Worm (Caenorhabditis elegans) whole organism, midembryonic: ENCODE data around the gene sre-29.

Experiments used
- cog-1 ChIP-seq: sonication (generic microtip); optimal IDR thresholded peaks from 2 replicates; lab custom pipeline; 2016; ENCODE audit warnings: missing genetic modification characterization, missing compliant biosample characterization
- med-1 ChIP-seq: sonication (generic microtip); optimal IDR thresholded peaks from 2 replicates; lab custom pipeline; 2017; ENCODE audit warnings: missing genetic modification characterization, mild to moderate bottlenecking, missing compliant biosample characterization, antibody characterized with exemption, missing genetic modification reagents; ENCODE audit not compliant: insufficient read depth
- ref-1 ChIP-seq: fragments of 200-800 bp; sonication (Bioruptor generic); conservative IDR thresholded peaks from 2 replicates; pipeline ENCODE4 v1.3.6; 2022; ENCODE audit warnings: missing genetic modification reagents, missing genetic modification characterization, missing compliant biosample characterization
- ztf-29 ChIP-seq: fragments of 200-800 bp; sonication (Bioruptor generic); IDR thresholded peaks from 2 replicates; pipeline ENCODE4 v1.3.6; 2022; ENCODE audit warnings: missing genetic modification reagents, missing genetic modification characterization, missing compliant biosample characterization

ce11 chrII:12350737-12351275 lies 50.9 kb downstream of the sre-29 start:
- TF ChIP-seq ref-1 (GFP tag; lab: Robert Waterston, UW) = no peak
- TF ChIP-seq ztf-29 = no peak
- no peak for TF ChIP-seq cog-1 (tag; lab: Kevin White, UChicago)
- no peak for TF ChIP-seq med-1 (GFP tag; lab: Kevin White, UChicago)
